Worm (Caenorhabditis elegans): ENCODE results near the gene tag-290.

- TF ChIP-seq zag-1 (tag; optimal IDR thresholded peaks at IDR 0.05) = no peak
- no peak for TF ChIP-seq lsy-2 (tag; optimal IDR thresholded peaks at IDR 0.05)
- TF ChIP-seq elt-3 (tag; optimal IDR thresholded peaks at IDR 0.05) = peak in 1 of 6 experiments; percentile 16
- TF ChIP-seq unc-62 (GFP tag; optimal IDR thresholded peaks at IDR 0.05) = no peak
- peak; percentile 87 for TF ChIP-seq nhr-85 (tag)
- TF ChIP-seq unc-30 (tag; optimal IDR thresholded peaks at IDR 0.05) = no peak
- TF ChIP-seq rnt-1 (tag; optimal IDR thresholded peaks at IDR 0.05) = no peak
- TF ChIP-seq blmp-1 (tag; optimal IDR thresholded peaks at IDR 0.05) = no peak
- TF ChIP-seq aly-2 (tag; optimal IDR thresholded peaks at IDR 0.05) = no peak
- no peak for TF ChIP-seq nhr-12 (tag; optimal IDR thresholded peaks at IDR 0.05)
- no peak for TF ChIP-seq pqm-1 (tag; optimal IDR thresholded peaks at IDR 0.05)
- no peak for TF ChIP-seq mdl-1 (tag; optimal IDR thresholded peaks at IDR 0.05)
Measured at ce11 chrV:11585122-11585521, 28.0 kb upstream of the tag-290 start.
